Worm (Caenorhabditis elegans): ENCODE data around the gene C34C12.6.

DNA sequence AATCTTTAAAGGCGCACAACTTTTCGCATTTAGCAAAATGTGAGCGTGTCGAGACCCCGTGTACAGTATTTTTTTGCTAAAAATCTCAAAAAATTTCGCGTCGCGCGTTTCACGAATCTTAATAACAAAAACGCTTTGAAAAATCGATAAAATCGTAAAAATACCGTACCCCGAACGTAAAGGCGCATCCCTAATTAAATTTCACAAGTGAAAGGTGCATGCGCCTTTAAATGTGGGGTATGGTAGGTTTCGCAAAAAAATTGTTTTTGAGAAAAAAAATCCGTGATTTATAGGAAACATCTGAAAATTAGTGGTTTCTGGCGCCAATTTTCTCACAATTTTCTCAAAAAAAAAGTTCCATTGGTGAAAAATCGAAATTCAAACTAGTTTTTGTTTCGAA lies 51.8 kb downstream of the C34C12.6 start:
- TF ChIP-seq dmd-4 (tag; optimal IDR thresholded peaks at IDR 0.05) (no peak), mdl-1 (tag; optimal IDR thresholded peaks at IDR 0.05) (no peak), lin-11 (tag; optimal IDR thresholded peaks at IDR 0.05) (no peak), elt-3 (tag; optimal IDR thresholded peaks at IDR 0.05) (no peak), unc-39 (tag; optimal IDR thresholded peaks at IDR 0.05) (no peak)
